Worm (Caenorhabditis elegans) whole organism, mixed stage, embryonic: Measurements from ENCODE around the gene srx-121.

ENCODE experiments used
- M03D4.4 ChIP-seq: sonication (generic microtip); optimal IDR thresholded peaks from 2 replicates; lab custom pipeline; 2017; ENCODE audit warnings: mild to moderate bottlenecking, missing genetic modification characterization, missing compliant biosample characterization
- blmp-1 ChIP-seq: fragments of 150-350 bp; optimal IDR thresholded peaks from 2 replicates; lab custom pipeline; 2014; ENCODE audit warnings: missing biosample characterization, missing genetic modification characterization
- ces-1 ChIP-seq: fragments of 150-350 bp; optimal IDR thresholded peaks from 2 replicates; lab custom pipeline; 2014; ENCODE audit warnings: missing biosample characterization, missing genetic modification reagents, missing genetic modification characterization
- ham-2 ChIP-seq: fragments of 200-800 bp; sonication (Bioruptor generic); optimal IDR thresholded peaks from 2 replicates; lab custom pipeline; 2018; ENCODE audit warnings: mild to moderate bottlenecking, missing genetic modification characterization, missing compliant biosample characterization
- lin-13 ChIP-seq: fragments of 150-350 bp; optimal IDR thresholded peaks from 2 replicates; lab custom pipeline; 2014; ENCODE audit warnings: missing biosample characterization, missing genetic modification characterization
- mab-5 ChIP-seq: fragments of 150-350 bp; optimal IDR thresholded peaks from 2 replicates; lab custom pipeline; 2014; ENCODE audit warnings: missing biosample characterization, missing genetic modification characterization
- nhr-12 ChIP-seq: fragments of 150-350 bp; optimal IDR thresholded peaks from 2 replicates; lab custom pipeline; 2014; ENCODE audit warnings: missing biosample characterization, missing genetic modification characterization
- nhr-2 ChIP-seq: fragments of 150-350 bp; optimal IDR thresholded peaks from 2 replicates; lab custom pipeline; 2014; ENCODE audit warnings: missing biosample characterization, missing genetic modification characterization
- nhr-237 ChIP-seq: fragments of 150-350 bp; optimal IDR thresholded peaks from 2 replicates; lab custom pipeline; 2014; ENCODE audit warnings: missing biosample characterization, missing genetic modification characterization
- nhr-76 ChIP-seq: sonication (generic microtip); optimal IDR thresholded peaks from 2 replicates; lab custom pipeline; 2017; ENCODE audit warnings: missing biosample characterization, missing genetic modification characterization
- pha-4 ChIP-seq: fragments of 150-350 bp; optimal IDR thresholded peaks from 2 replicates; lab custom pipeline; 2018; ENCODE audit warnings: missing biosample characterization, missing genetic modification reagents, missing genetic modification characterization
- unc-62 ChIP-seq: fragments of 150-350 bp; optimal IDR thresholded peaks from 2 replicates; lab custom pipeline; 2014; ENCODE audit warnings: missing biosample characterization, missing genetic modification reagents, missing genetic modification characterization
- ztf-11 ChIP-seq: fragments of 150-350 bp; optimal IDR thresholded peaks from 2 replicates; lab custom pipeline; 2014; ENCODE audit warnings: missing biosample characterization, missing genetic modification characterization

- TF ChIP-seq pha-4 (tag; lab: Kevin White, UChicago) (no peak), M03D4.4 (tag; lab: Kevin White, UChicago) (no peak), unc-62 (GFP tag; lab: Kevin White, UChicago) (no peak), nhr-2 (tag; lab: Kevin White, UChicago) (no peak), nhr-76 (tag; lab: Kevin White, UChicago) (no peak), blmp-1 (tag; lab: Kevin White, UChicago) (no peak), ces-1 (no peak), nhr-12 (tag; lab: Kevin White, UChicago) (no peak), ztf-11 (tag; lab: Kevin White, UChicago) (no peak), ham-2 (GFP tag; lab: Kevin White, UChicago) (no peak), nhr-237 (tag; lab: Kevin White, UChicago) (no peak), mab-5 (tag; lab: Kevin White, UChicago) (no peak), lin-13 (tag; lab: Kevin White, UChicago) (no peak)
Observed at ce11 chrV:3394065-3394464, 21.5 kb upstream of the srx-121 start.
